Worm (Caenorhabditis elegans): ENCODE data around the gene C05G5.2.

- TF ChIP-seq ztf-4 (tag; optimal IDR thresholded peaks at IDR 0.05) (no peak), elt-2 (tag; optimal IDR thresholded peaks at IDR 0.05) (no peak), elt-3 (tag; optimal IDR thresholded peaks at IDR 0.05) (no peak), blmp-1 (tag; optimal IDR thresholded peaks at IDR 0.05) (no peak), unc-86 (tag; optimal IDR thresholded peaks at IDR 0.05) (no peak), C34B4.2 (tag; optimal IDR thresholded peaks at IDR 0.05) (no peak), xbp-1 (tag; optimal IDR thresholded peaks at IDR 0.05) (no peak), skn-1 (tag; optimal IDR thresholded peaks at IDR 0.05) (no peak), F16B12.6 (tag; optimal IDR thresholded peaks at IDR 0.05) (no peak), ces-1 (GFP tag; optimal IDR thresholded peaks at IDR 0.05) (no peak), zag-1 (tag; optimal IDR thresholded peaks at IDR 0.05) (no peak), unc-62 (GFP tag; optimal IDR thresholded peaks at IDR 0.05) (no peak)
Observed at ce11 chrX:14791195-14791739, 44.2 kb downstream of the C05G5.2 start.
